Worm (Caenorhabditis elegans) whole organism, young adult: ENCODE data around the gene Y22D7AL.4.

Experiments used
- C06A6.2 ChIP-seq: fragments of 200-800 bp; sonication (Bioruptor generic); conservative IDR thresholded peaks from 2 replicates; pipeline ENCODE4 v1.3.6; 2022; ENCODE audit warnings: missing genetic modification characterization, missing compliant biosample characterization
- F10E7.11 ChIP-seq: sonication (generic microtip); optimal IDR thresholded peaks from 2 replicates; lab custom pipeline; 2017; ENCODE audit warnings: mild to moderate bottlenecking, missing genetic modification characterization, moderate library complexity, missing compliant biosample characterization
- F22D6.2 ChIP-seq: sonication (generic microtip); optimal IDR thresholded peaks from 2 replicates; lab custom pipeline; 2016; ENCODE audit warnings: mild to moderate bottlenecking, missing genetic modification characterization, missing compliant biosample characterization
- F33H1.4 ChIP-seq: fragments of 200-800 bp; sonication (Bioruptor generic); IDR thresholded peaks from 2 replicates; pipeline ENCODE4 v1.3.6; 2022; ENCODE audit warnings: missing genetic modification reagents, missing genetic modification characterization, missing compliant biosample characterization
- F57C9.4 ChIP-seq: sonication (generic microtip); optimal IDR thresholded peaks from 2 replicates; lab custom pipeline; 2017; ENCODE audit warnings: mild to moderate bottlenecking, missing genetic modification characterization, missing compliant biosample characterization
- Y67H2A.10 ChIP-seq: fragments of 200-800 bp; sonication (Bioruptor generic); conservative IDR thresholded peaks from 2 replicates; pipeline ENCODE4 v1.3.6; 2022; ENCODE audit warnings: missing genetic modification reagents, missing genetic modification characterization, missing compliant biosample characterization
- aptf-3 ChIP-seq: fragments of 200-800 bp; sonication (Bioruptor generic); IDR thresholded peaks from 2 replicates; pipeline ENCODE4 v1.3.6; 2022; ENCODE audit warnings: missing genetic modification characterization, missing compliant biosample characterization
- atf-7 ChIP-seq: sonication (generic microtip); optimal IDR thresholded peaks from 2 replicates; lab custom pipeline; 2017; ENCODE audit warnings: mild to moderate bottlenecking, missing genetic modification characterization, missing compliant biosample characterization
- ccch-3 ChIP-seq: fragments of 200-800 bp; sonication (Bioruptor generic); optimal IDR thresholded peaks from 2 replicates; lab custom pipeline; 2018; ENCODE audit warnings: mild to moderate bottlenecking, missing genetic modification characterization, missing compliant biosample characterization
- cebp-1 ChIP-seq, 2 experiments: fragments of 200-800 bp in 1 of 2; sonication (Bioruptor generic) in 1 of 2; sonication (generic microtip) in 1 of 2; IDR thresholded peaks in 1 of 2; optimal IDR thresholded peaks in 1 of 2; 2 replicates each; pipeline versions ENCODE4 v1.3.6 to Lab custom; 2017 to 2022; ENCODE audit warnings: missing compliant biosample characterization in 2 of 2, missing genetic modification characterization in 2 of 2, mild to moderate bottlenecking in 1 of 2, missing genetic modification reagents in 1 of 2, moderate library complexity in 1 of 2
- cebp-2 ChIP-seq: fragments of 200-800 bp; sonication (Bioruptor generic); IDR thresholded peaks from 2 replicates; pipeline ENCODE4 v1.3.6; 2022; ENCODE audit warnings: missing genetic modification characterization, missing compliant biosample characterization
- ceh-100 ChIP-seq: fragments of 200-800 bp; sonication (Bioruptor generic); IDR thresholded peaks from 2 replicates; pipeline ENCODE4 v1.3.6; 2022; ENCODE audit warnings: missing genetic modification reagents, missing genetic modification characterization, missing compliant biosample characterization
- ceh-27 ChIP-seq: fragments of 200-800 bp; sonication (Bioruptor generic); optimal IDR thresholded peaks from 2 replicates; lab custom pipeline; 2018; ENCODE audit warnings: mild to moderate bottlenecking, missing genetic modification characterization, moderate library complexity, missing compliant biosample characterization
- dox-1 ChIP-seq: fragments of 200-800 bp; sonication (Bioruptor generic); IDR thresholded peaks from 2 replicates; pipeline ENCODE4 v1.3.6; 2022; ENCODE audit warnings: missing genetic modification reagents, missing genetic modification characterization, missing compliant biosample characterization
- ekl-4 ChIP-seq: fragments of 200-800 bp; sonication (Bioruptor generic); IDR thresholded peaks from 2 replicates; pipeline ENCODE4 v1.3.6; 2022; ENCODE audit warnings: missing genetic modification reagents, missing genetic modification characterization, missing compliant biosample characterization
- hlh-12 ChIP-seq: sonication (generic microtip); optimal IDR thresholded peaks from 2 replicates; lab custom pipeline; 2016; ENCODE audit warnings: missing genetic modification characterization, missing compliant biosample characterization
- hlh-26 ChIP-seq: fragments of 200-800 bp; sonication (Bioruptor generic); conservative IDR thresholded peaks from 2 replicates; pipeline ENCODE4 v1.3.6; 2022; ENCODE audit warnings: missing genetic modification reagents, missing genetic modification characterization, missing compliant biosample characterization
- hmg-1.2 ChIP-seq: fragments of 200-800 bp; sonication (Bioruptor generic); IDR thresholded peaks from 2 replicates; pipeline ENCODE4 v1.3.6; 2022; ENCODE audit warnings: missing genetic modification reagents, missing genetic modification characterization, missing compliant biosample characterization
- hmg-20 ChIP-seq: fragments of 200-800 bp; sonication (Bioruptor generic); IDR thresholded peaks from 2 replicates; pipeline ENCODE4 v1.3.6; 2022; ENCODE audit warnings: missing genetic modification reagents, missing genetic modification characterization, missing compliant biosample characterization
- lag-1 ChIP-seq: fragments of 200-800 bp; sonication (Bioruptor generic); IDR thresholded peaks from 2 replicates; pipeline ENCODE4 v1.3.6; 2022; ENCODE audit warnings: missing genetic modification reagents, missing genetic modification characterization, missing compliant biosample characterization
- lir-1 ChIP-seq: fragments of 200-800 bp; sonication (Bioruptor generic); conservative IDR thresholded peaks from 2 replicates; pipeline ENCODE4 v1.3.6; 2022; ENCODE audit warnings: missing genetic modification reagents, missing genetic modification characterization, missing compliant biosample characterization
- madf-10 ChIP-seq: sonication (generic microtip); optimal IDR thresholded peaks from 2 replicates; lab custom pipeline; 2016; ENCODE audit warnings: mild to moderate bottlenecking, missing genetic modification characterization, missing compliant biosample characterization
- madf-8 ChIP-seq: fragments of 200-800 bp; sonication (Bioruptor generic); conservative IDR thresholded peaks from 2 replicates; pipeline ENCODE4 v1.3.6; 2022; ENCODE audit warnings: missing genetic modification reagents, missing genetic modification characterization, missing compliant biosample characterization
- mel-28 ChIP-seq: sonication (generic microtip); optimal IDR thresholded peaks from 2 replicates; lab custom pipeline; 2016; ENCODE audit warnings: borderline replicate concordance, mild to moderate bottlenecking, missing genetic modification characterization, missing compliant biosample characterization
- nfya-2 ChIP-seq: fragments of 200-800 bp; sonication (Bioruptor generic); IDR thresholded peaks from 2 replicates; pipeline ENCODE4 v1.3.6; 2022; ENCODE audit warnings: missing genetic modification reagents, missing genetic modification characterization, missing compliant biosample characterization
- nhr-179 ChIP-seq: sonication (generic microtip); optimal IDR thresholded peaks from 2 replicates; lab custom pipeline; 2016; ENCODE audit warnings: mild to moderate bottlenecking, missing genetic modification characterization, missing compliant biosample characterization
- nhr-80 ChIP-seq: sonication (generic microtip); optimal IDR thresholded peaks from 2 replicates; lab custom pipeline; 2016; ENCODE audit warnings: missing genetic modification characterization, missing compliant biosample characterization
- pbrm-1 ChIP-seq: fragments of 200-800 bp; sonication (Bioruptor generic); IDR thresholded peaks from 2 replicates; pipeline ENCODE4 v1.3.6; 2022; ENCODE audit warnings: missing genetic modification reagents, missing genetic modification characterization, missing compliant biosample characterization
- rcor-1 ChIP-seq: fragments of 200-800 bp; sonication (Bioruptor generic); IDR thresholded peaks from 2 replicates; pipeline ENCODE4 v1.3.6; 2022; ENCODE audit warnings: missing genetic modification reagents, missing genetic modification characterization, missing compliant biosample characterization
- snpc-3.4 ChIP-seq: sonication (generic microtip); optimal IDR thresholded peaks from 2 replicates; lab custom pipeline; 2017; ENCODE audit warnings: missing genetic modification characterization, mild to moderate bottlenecking, missing compliant biosample characterization, antibody characterized with exemption, moderate library complexity, missing genotype, missing genetic modification reagents
- somi-1 ChIP-seq: fragments of 200-800 bp; sonication (Bioruptor generic); optimal IDR thresholded peaks from 2 replicates; lab custom pipeline; 2018; ENCODE audit warnings: mild to moderate bottlenecking, missing genetic modification characterization, missing compliant biosample characterization
- unc-62 ChIP-seq: fragments of 150-350 bp; optimal IDR thresholded peaks from 2 replicates; lab custom pipeline; 2014; ENCODE audit warnings: missing biosample characterization, missing genetic modification reagents, missing genetic modification characterization
- ztf-22 ChIP-seq: fragments of 200-800 bp; sonication (Bioruptor generic); optimal IDR thresholded peaks from 2 replicates; lab custom pipeline; 2018; ENCODE audit warnings: mild to moderate bottlenecking, missing genetic modification characterization, moderate library complexity, missing compliant biosample characterization
- ztf-25 ChIP-seq: fragments of 200-800 bp; sonication (Bioruptor generic); IDR thresholded peaks from 2 replicates; pipeline ENCODE4 v1.3.6; 2022; ENCODE audit warnings: missing genetic modification reagents, missing genetic modification characterization, missing compliant biosample characterization

The Y22D7AL.4 gene

DNA sequence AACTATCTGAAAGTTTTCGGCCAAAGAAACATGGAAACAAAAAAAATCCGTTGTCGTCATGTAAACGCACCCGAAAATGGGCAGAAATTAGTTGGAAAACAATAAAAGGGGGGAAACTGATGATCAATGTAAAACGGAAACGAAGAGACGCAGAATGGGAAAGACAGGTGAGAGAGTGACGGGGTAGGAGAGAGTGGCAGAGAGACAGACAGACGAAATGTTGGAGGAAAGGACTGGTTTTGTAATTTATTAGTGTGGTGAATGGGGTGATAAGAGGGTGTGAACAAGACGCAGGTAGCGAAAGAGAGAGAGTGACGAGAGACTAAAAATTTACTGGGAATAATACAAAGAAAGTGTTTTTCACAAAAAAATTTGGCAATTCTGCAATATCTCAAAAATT, 54.6 kb downstream of the Y22D7AL.4 start (continued):
- TF ChIP-seq cebp-1 (GFP tag; IDR thresholded peaks at IDR 0.05; lab: Robert Waterston, UW) (no peak), cebp-1 (tag; optimal IDR thresholded peaks at IDR 0.05; lab: Kevin White, UChicago) (peak; percentile 61), pbrm-1 (peak; percentile 55; the same call in 1 of the 2 replicates), nhr-179 (tag; lab: Kevin White, UChicago) (no peak), aptf-3 (GFP tag; lab: Robert Waterston, UW) (no peak), rcor-1 (GFP tag; lab: Robert Waterston, UW) (no peak), lir-1 (GFP tag; lab: Robert Waterston, UW) (peak; percentile 33; the same call in 1 of the 2 replicates), nfya-2 (GFP tag; lab: Robert Waterston, UW) (no peak), Y67H2A.10 (GFP tag; lab: Robert Waterston, UW) (no peak), C06A6.2 (GFP tag; lab: Robert Waterston, UW) (0 out of 2 replicates have a peak, but pooled peaks have one; percentile 18), ztf-22 (no peak), madf-8 (GFP tag; lab: Robert Waterston, UW) (no peak), ceh-27 (GFP tag; lab: Kevin White, UChicago) (no peak), F33H1.4 (no peak), madf-10 (tag; lab: Kevin White, UChicago) (peak; percentile 10), nhr-80 (tag; lab: Kevin White, UChicago) (peak; percentile 77), unc-62 (GFP tag; lab: Kevin White, UChicago) (peak; percentile 32), dox-1 (GFP tag; lab: Robert Waterston, UW) (peak; percentile 47), ekl-4 (GFP tag; lab: Robert Waterston, UW) (no peak), lag-1 (GFP tag; lab: Robert Waterston, UW) (no peak), ceh-100 (GFP tag; lab: Robert Waterston, UW) (no peak), snpc-3.4 (tag; lab: Kevin White, UChicago) (no peak), F57C9.4 (tag; lab: Kevin White, UChicago) (no peak), hlh-26 (no peak), ztf-25 (GFP tag; lab: Robert Waterston, UW) (no peak), hlh-12 (no peak)

DNA sequence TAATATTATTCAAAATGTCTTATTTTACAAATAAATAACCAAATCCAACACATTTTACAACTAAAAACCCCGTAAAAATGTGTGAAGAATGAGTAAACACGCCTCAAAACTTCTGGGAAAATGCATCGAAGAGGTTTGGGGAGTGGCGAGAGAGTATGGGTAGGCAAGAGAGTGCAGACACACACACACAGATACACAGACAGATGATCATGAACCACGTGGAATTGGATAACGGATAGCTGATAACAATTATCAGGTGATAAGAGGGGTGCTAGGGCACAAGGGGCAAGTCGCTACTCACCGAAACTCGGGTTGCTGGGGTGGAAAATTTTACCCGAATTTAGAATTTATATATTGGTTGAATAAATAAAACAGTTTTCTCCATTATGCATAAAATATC, 55.8 kb downstream of the Y22D7AL.4 start:
- no peak for TF ChIP-seq F10E7.11 (tag; lab: Kevin White, UChicago)
- TF ChIP-seq cebp-2 (GFP tag; lab: Robert Waterston, UW): no peak
- no peak for TF ChIP-seq atf-7
- 0 out of 2 replicates have a peak, but pooled peaks have one; percentile 22 for TF ChIP-seq C06A6.2 (GFP tag; lab: Robert Waterston, UW)
- TF ChIP-seq hmg-1.2 (GFP tag; lab: Robert Waterston, UW): peak; percentile 80
- no peak for TF ChIP-seq hmg-20
- peak; percentile 27 for TF ChIP-seq somi-1 (GFP tag; lab: Kevin White, UChicago)
- TF ChIP-seq F22D6.2: no peak
- no peak for TF ChIP-seq mel-28
- TF ChIP-seq ccch-3 (GFP tag; lab: Kevin White, UChicago): no peak
